Fruit fly (Drosophila melanogaster) whole organism, embryonic: Measurements from ENCODE around the gene CG3909.
A peak's percentile ranks its signal among the peaks of the same experiment; 100 is the strongest.

Experiments
- Aef1 ChIP-seq: fragments of 200-800 bp; sonication (Bioruptor generic); IDR thresholded peaks from 3 replicates; pipeline ENCODE4 v1.3.6; 2022; ENCODE audit warnings: missing biosample characterization, missing genetic modification characterization
- Atf-2 ChIP-seq: fragments of 200-800 bp; sonication (Bioruptor generic); optimal IDR thresholded peaks from 2 replicates; lab custom pipeline; 2016; ENCODE audit warnings: missing biosample characterization, missing genetic modification characterization
- Blimp-1 ChIP-seq: fragments of 200-800 bp; sonication (Bioruptor generic); optimal IDR thresholded peaks from 3 replicates; lab custom pipeline; 2018; ENCODE audit warnings: missing biosample characterization, missing genetic modification characterization, mild to moderate bottlenecking, moderate library complexity, missing genetic modification reagents
- CG10267 ChIP-seq: fragments of 200-800 bp; sonication (Bioruptor generic); optimal IDR thresholded peaks from 2 replicates; lab custom pipeline; 2018; ENCODE audit warnings: missing biosample characterization, mild to moderate bottlenecking, missing genetic modification characterization, moderate library complexity
- CG10274 ChIP-seq: fragments of 200-800 bp; sonication (Bioruptor generic); optimal IDR thresholded peaks from 3 replicates; lab custom pipeline; 2017; ENCODE audit warnings: missing biosample characterization, mild to moderate bottlenecking, missing genetic modification characterization
- CG11560 ChIP-seq: fragments of 200-800 bp; sonication (Bioruptor generic); IDR thresholded peaks from 3 replicates; pipeline ENCODE4 v1.3.6; 2022; ENCODE audit warnings: missing biosample characterization, missing genetic modification characterization
- CG12071 ChIP-seq: fragments of 200-800 bp; sonication (Bioruptor generic); optimal IDR thresholded peaks from 3 replicates; lab custom pipeline; 2018; ENCODE audit warnings: missing biosample characterization, mild to moderate bottlenecking, missing genetic modification characterization
- CG13123 ChIP-seq: fragments of 200-800 bp; sonication (Bioruptor generic); optimal IDR thresholded peaks from 2 replicates; lab custom pipeline; 2016; ENCODE audit warnings: missing biosample characterization, missing genetic modification characterization
- CG13296 ChIP-seq: fragments of 200-800 bp; sonication (Bioruptor generic); optimal IDR thresholded peaks from 3 replicates; lab custom pipeline; 2018; ENCODE audit warnings: missing biosample characterization, mild to moderate bottlenecking, missing genetic modification characterization
- CG2199 ChIP-seq: fragments of 200-800 bp; sonication (Bioruptor generic); IDR thresholded peaks from 3 replicates; pipeline ENCODE4 v1.3.6; 2022; ENCODE audit warnings: missing biosample characterization, missing genetic modification characterization
- CG2678 ChIP-seq: fragments of 200-800 bp; sonication (Bioruptor generic); optimal IDR thresholded peaks from 3 replicates; lab custom pipeline; 2019; ENCODE audit warnings: missing biosample characterization, mild to moderate bottlenecking, missing genetic modification characterization, moderate library complexity
- CG30020 ChIP-seq: fragments of 200-800 bp; optimal IDR thresholded peaks from 2 replicates; lab custom pipeline; 2019; ENCODE audit warnings: missing biosample characterization, mild to moderate bottlenecking, missing genetic modification characterization, moderate library complexity
- CG31365 ChIP-seq: fragments of 200-800 bp; sonication (Bioruptor generic); optimal IDR thresholded peaks from 2 replicates; lab custom pipeline; 2018; ENCODE audit warnings: missing biosample characterization, mild to moderate bottlenecking, missing genetic modification characterization
- CG4424 ChIP-seq: fragments of 200-800 bp; sonication (Bioruptor generic); optimal IDR thresholded peaks from 3 replicates; lab custom pipeline; 2016; ENCODE audit warnings: missing biosample characterization, missing genetic modification characterization
- CG6683 ChIP-seq: fragments of 200-800 bp; sonication (Bioruptor generic); optimal IDR thresholded peaks from 2 replicates; lab custom pipeline; 2017; ENCODE audit warnings: missing biosample characterization, mild to moderate bottlenecking, missing genetic modification characterization, missing genetic modification reagents
- CG7357 ChIP-seq: fragments of 200-800 bp; sonication (Bioruptor generic); IDR thresholded peaks from 3 replicates; pipeline ENCODE4 v1.3.6; 2022; ENCODE audit warnings: missing biosample characterization, missing genetic modification characterization
- CG8089 ChIP-seq: fragments of 200-800 bp; sonication (Bioruptor generic); optimal IDR thresholded peaks from 3 replicates; lab custom pipeline; 2016; ENCODE audit warnings: missing biosample characterization, missing genetic modification characterization
- CG8359 ChIP-seq: fragments of 200-800 bp; sonication (Bioruptor generic); optimal IDR thresholded peaks from 2 replicates; lab custom pipeline; 2017; ENCODE audit warnings: missing biosample characterization, mild to moderate bottlenecking, missing genetic modification characterization, borderline replicate concordance
- CG8924 ChIP-seq: fragments of 200-800 bp; optimal IDR thresholded peaks from 3 replicates; lab custom pipeline; 2019; ENCODE audit warnings: missing biosample characterization, mild to moderate bottlenecking, missing genetic modification characterization, moderate library complexity
- CG9437 ChIP-seq: fragments of 200-800 bp; sonication (Bioruptor generic); optimal IDR thresholded peaks from 2 replicates; lab custom pipeline; 2018; ENCODE audit warnings: missing biosample characterization, mild to moderate bottlenecking, missing genetic modification characterization
- CG9797 ChIP-seq: fragments of 200-800 bp; sonication (Bioruptor generic); optimal IDR thresholded peaks from 3 replicates; lab custom pipeline; 2018; ENCODE audit warnings: missing biosample characterization, mild to moderate bottlenecking, missing genetic modification characterization
- Dfd ChIP-seq, 2 experiments: fragments of >200 bp; optimal IDR thresholded peaks; 2 replicates each; lab custom pipeline; 2017; ENCODE audit warnings: missing biosample characterization in 2 of 2, missing genetic modification characterization in 2 of 2
- E2f1 ChIP-seq: fragments of 200-800 bp; sonication (Bioruptor generic); IDR thresholded peaks from 2 replicates; pipeline ENCODE4 v1.3.6; 2022; ENCODE audit warnings: missing biosample characterization, missing genetic modification characterization
- ERR ChIP-seq: fragments of 200-800 bp; sonication (Bioruptor generic); optimal IDR thresholded peaks from 2 replicates; lab custom pipeline; 2016; ENCODE audit warnings: missing biosample characterization, missing genetic modification characterization
- Ets65A ChIP-seq: fragments of 200-800 bp; sonication (Bioruptor generic); peaks from one replicate; lab custom pipeline; 2016; ENCODE audit warnings: missing biosample characterization, missing genetic modification characterization
- Hr51 ChIP-seq, 2 experiments: fragments of 200-800 bp; sonication (Bioruptor generic); optimal IDR thresholded peaks; 2 replicates in 1 of 2; 3 replicates in 1 of 2; lab custom pipeline; 2016 to 2018; ENCODE audit warnings: missing biosample characterization in 2 of 2, missing genetic modification characterization in 2 of 2, mild to moderate bottlenecking in 1 of 2, moderate library complexity in 1 of 2
- Kr ChIP-seq: fragments of 200-800 bp; sonication (Bioruptor generic); optimal IDR thresholded peaks from 2 replicates; lab custom pipeline; 2017; ENCODE audit warnings: missing biosample characterization, mild to moderate bottlenecking, missing genetic modification characterization
- NfI ChIP-seq: fragments of 200-800 bp; sonication (Bioruptor generic); optimal IDR thresholded peaks from 3 replicates; lab custom pipeline; 2018; ENCODE audit warnings: missing biosample characterization, mild to moderate bottlenecking, missing genetic modification characterization, moderate library complexity
- Spps ChIP-seq: fragments of 200-800 bp; sonication (Bioruptor generic); optimal IDR thresholded peaks from 2 replicates; lab custom pipeline; 2018; ENCODE audit warnings: missing biosample characterization, mild to moderate bottlenecking, missing genetic modification characterization
- Xbp1 ChIP-seq: fragments of 200-800 bp; sonication (Bioruptor generic); optimal IDR thresholded peaks from 3 replicates; lab custom pipeline; 2016; ENCODE audit warnings: missing biosample characterization, mild to moderate bottlenecking, missing genetic modification characterization
- ase ChIP-seq: fragments of 200-800 bp; sonication (Bioruptor generic); IDR thresholded peaks from 3 replicates; pipeline ENCODE4 v1.3.6; 2022; ENCODE audit warnings: missing biosample characterization, missing genetic modification characterization
- corto ChIP-seq: fragments of 200-800 bp; sonication (Bioruptor generic); optimal IDR thresholded peaks from 2 replicates; lab custom pipeline; 2016; ENCODE audit warnings: missing biosample characterization, mild to moderate bottlenecking, missing genetic modification characterization, moderate library complexity
- ftz-f1 ChIP-seq: fragments of 200-800 bp; sonication (Bioruptor generic); optimal IDR thresholded peaks from 2 replicates; lab custom pipeline; 2016; ENCODE audit warnings: missing biosample characterization, missing genetic modification characterization
- grn ChIP-seq: fragments of 200-800 bp; sonication (Bioruptor generic); optimal IDR thresholded peaks from 3 replicates; lab custom pipeline; 2017; ENCODE audit warnings: missing biosample characterization, missing genetic modification characterization
- her ChIP-seq: fragments of 200-800 bp; sonication (Bioruptor generic); optimal IDR thresholded peaks from 2 replicates; lab custom pipeline; 2016; ENCODE audit warnings: missing biosample characterization, missing genetic modification characterization
- inv ChIP-seq: fragments of 200-800 bp; sonication (Bioruptor generic); IDR thresholded peaks from 2 replicates; pipeline ENCODE4 v1.3.6; 2022; ENCODE audit warnings: missing biosample characterization, missing genetic modification characterization; ENCODE audit not compliant: partially characterized antibody
- nerfin-1 ChIP-seq: fragments of 200-800 bp; sonication (Bioruptor generic); optimal IDR thresholded peaks from 3 replicates; lab custom pipeline; 2019; ENCODE audit warnings: missing biosample characterization, mild to moderate bottlenecking, missing genetic modification characterization, moderate library complexity
- peb ChIP-seq: fragments of 200-800 bp; sonication (Bioruptor generic); IDR thresholded peaks from 2 replicates; pipeline ENCODE4 v1.3.6; 2022; ENCODE audit warnings: missing biosample characterization, missing genetic modification characterization
- pfk ChIP-seq: fragments of 200-800 bp; sonication (Bioruptor generic); optimal IDR thresholded peaks from 2 replicates; lab custom pipeline; 2018; ENCODE audit warnings: missing biosample characterization, mild to moderate bottlenecking, missing genetic modification characterization, moderate library complexity
- pho ChIP-seq: fragments of 200-800 bp; sonication (Bioruptor generic); optimal IDR thresholded peaks from 2 replicates; lab custom pipeline; 2016; ENCODE audit warnings: missing biosample characterization, missing genetic modification characterization
- run ChIP-seq: fragments of 200-800 bp; sonication (Bioruptor generic); optimal IDR thresholded peaks from 3 replicates; lab custom pipeline; 2018; ENCODE audit warnings: missing biosample characterization, mild to moderate bottlenecking, missing genetic modification characterization
- sens ChIP-seq: fragments of 200-800 bp; sonication (Bioruptor generic); peaks from one replicate; lab custom pipeline; 2016; ENCODE audit warnings: missing biosample characterization, missing genetic modification characterization
- so ChIP-seq: fragments of 200-800 bp; sonication (Bioruptor generic); IDR thresholded peaks from 3 replicates; pipeline ENCODE4 v1.3.6; 2022; ENCODE audit warnings: missing biosample characterization, missing genetic modification characterization
- ssp ChIP-seq: fragments of 200-800 bp; sonication (Bioruptor generic); IDR thresholded peaks from 2 replicates; pipeline ENCODE4 v1.3.6; 2022; ENCODE audit warnings: missing biosample characterization, missing genetic modification characterization
- stwl ChIP-seq: fragments of 200-800 bp; sonication (Bioruptor generic); optimal IDR thresholded peaks from 3 replicates; lab custom pipeline; 2018; ENCODE audit warnings: missing biosample characterization, mild to moderate bottlenecking, missing genetic modification characterization, moderate library complexity
- tll ChIP-seq, 2 experiments: fragments of 200-800 bp in 1 of 2; fragments of >200 bp in 1 of 2; sonication (Bioruptor generic) in 1 of 2; optimal IDR thresholded peaks; 2 replicates each; lab custom pipeline; 2017 to 2019; ENCODE audit warnings: missing biosample characterization in 2 of 2, missing genetic modification characterization in 2 of 2, mild to moderate bottlenecking in 1 of 2, moderate library complexity in 1 of 2
- ttk ChIP-seq: fragments of 200-800 bp; sonication (Bioruptor generic); IDR thresholded peaks from 2 replicates; pipeline ENCODE4 v2.1.2; 2022; ENCODE audit warnings: missing biosample characterization, missing genetic modification characterization
- twi ChIP-seq: fragments of 200-800 bp; optimal IDR thresholded peaks from 2 replicates; lab custom pipeline; 2019; ENCODE audit warnings: missing biosample characterization, mild to moderate bottlenecking, missing genetic modification characterization, moderate library complexity
- wdn ChIP-seq: fragments of 200-800 bp; sonication (Bioruptor generic); IDR thresholded peaks from 2 replicates; pipeline ENCODE4 v1.3.6; 2022; ENCODE audit warnings: missing biosample characterization, missing genetic modification characterization
- wor ChIP-seq: fragments of 200-800 bp; sonication (Bioruptor generic); IDR thresholded peaks from 2 replicates; pipeline ENCODE4 v1.3.6; 2022; ENCODE audit warnings: missing biosample characterization, missing genetic modification characterization

Gene CG3909

dm6 chr3R:10024032-10024712 lies 18.9 kb upstream of the CG3909 start (continued):
- TF ChIP-seq Blimp-1 (GFP tag; lab: Kevin White, UChicago): no peak
- TF ChIP-seq pho (GFP tag; lab: Kevin White, UChicago): peak; percentile 20
- TF ChIP-seq sens: no peak
- TF ChIP-seq Hr51 (GFP tag; optimal IDR thresholded peaks at IDR 0.05; lab: Kevin White, UChicago): no peak
- no peak for TF ChIP-seq Kr (GFP tag; lab: Kevin White, UChicago)
- TF ChIP-seq CG31365: no peak
- no peak for TF ChIP-seq nerfin-1 (tag; lab: Kevin White, UChicago)
- TF ChIP-seq ttk (GFP tag; lab: Robert Waterston, UW): no peak
- TF ChIP-seq CG9437 (GFP tag; lab: Kevin White, UChicago): no peak
- TF ChIP-seq run (tag; lab: Kevin White, UChicago): peak; percentile 1
- TF ChIP-seq CG6683 (GFP tag; lab: Kevin White, UChicago): no peak
- TF ChIP-seq grn (GFP tag; lab: Kevin White, UChicago): no peak
- TF ChIP-seq CG9797 (GFP tag; lab: Kevin White, UChicago): no peak
- TF ChIP-seq CG13123 (GFP tag; lab: Kevin White, UChicago): no peak
- TF ChIP-seq CG11560 (tag; lab: Robert Waterston, UW): no peak
- TF ChIP-seq CG10274: peak; percentile 72
- peak; percentile 62 for TF ChIP-seq CG12071 (GFP tag; lab: Kevin White, UChicago)
- TF ChIP-seq CG2678 (tag; lab: Kevin White, UChicago): no peak
- no peak for TF ChIP-seq tll (GFP tag; optimal IDR thresholded peaks at IDR 0.05; lab: Kevin White, UChicago)
- TF ChIP-seq her (GFP tag; lab: Kevin White, UChicago): peak; percentile 54
- no peak for TF ChIP-seq Spps
- no peak for TF ChIP-seq inv
- no peak for TF ChIP-seq CG2199
- no peak for TF ChIP-seq ase (GFP tag; lab: Robert Waterston, UW)
- no peak for TF ChIP-seq CG8359 (GFP tag; lab: Kevin White, UChicago)
- no peak for TF ChIP-seq CG4424 (GFP tag; lab: Kevin White, UChicago)
- 0 out of 2 replicates have a peak, but pooled peaks have one; percentile 32 for TF ChIP-seq wdn (GFP tag; lab: Robert Waterston, UW)
- TF ChIP-seq ssp (GFP tag; lab: Robert Waterston, UW): no peak
- TF ChIP-seq Atf-2 (GFP tag; lab: Kevin White, UChicago): no peak
- no peak for TF ChIP-seq twi (tag; lab: Kevin White, UChicago)
- no peak for TF ChIP-seq NfI (GFP tag; lab: Kevin White, UChicago)
- TF ChIP-seq CG13296 (GFP tag; lab: Kevin White, UChicago): no peak
- TF ChIP-seq Aef1 (GFP tag; lab: Robert Waterston, UW): 0 out of 3 replicates have a peak, but pooled peaks have one; percentile 19
- TF ChIP-seq CG30020: no peak
- TF ChIP-seq Dfd (GFP tag; optimal IDR thresholded peaks at IDR 0.05; lab: Kevin White, UChicago): no peak
- no peak for TF ChIP-seq ftz-f1
- peak; percentile 75 for TF ChIP-seq Ets65A (GFP tag; lab: Kevin White, UChicago)
- no peak for TF ChIP-seq CG8089 (GFP tag; lab: Kevin White, UChicago)
- TF ChIP-seq Xbp1 (GFP tag; lab: Kevin White, UChicago): peak; percentile 28
- TF ChIP-seq CG8924 (tag; lab: Kevin White, UChicago): no peak
- TF ChIP-seq so: peak; percentile 29; the same call in 1 of the 3 replicates
- TF ChIP-seq E2f1 (GFP tag; lab: Robert Waterston, UW): no peak
- no peak for TF ChIP-seq stwl (tag; lab: Kevin White, UChicago)
- TF ChIP-seq CG7357: no peak
- TF ChIP-seq corto (GFP tag; lab: Kevin White, UChicago): no peak
- TF ChIP-seq wor (GFP tag; lab: Robert Waterston, UW): no peak
- TF ChIP-seq pfk (GFP tag; lab: Kevin White, UChicago): no peak
- no peak for TF ChIP-seq peb
- no peak for TF ChIP-seq CG10267
- TF ChIP-seq ERR (GFP tag; lab: Kevin White, UChicago): peak; percentile 4
